Fruit fly (Drosophila melanogaster) whole organism, prepupa: ENCODE data around the gene CG6295.

Experiments
- Blimp-1 ChIP-seq: fragments of 200-800 bp; sonication (Bioruptor generic); optimal IDR thresholded peaks from 3 replicates; lab custom pipeline; 2017; ENCODE audit warnings: missing biosample characterization, missing genetic modification characterization, mild to moderate bottlenecking, moderate library complexity, missing genetic modification reagents
- CG10631 ChIP-seq: fragments of 200-800 bp; sonication (Bioruptor generic); optimal IDR thresholded peaks from 2 replicates; lab custom pipeline; 2016; ENCODE audit warnings: missing biosample characterization, missing genetic modification characterization
- CG11294 ChIP-seq: fragments of 200-800 bp; sonication (Bioruptor generic); IDR thresholded peaks from 2 replicates; pipeline ENCODE4 v1.3.6; 2022; ENCODE audit warnings: missing biosample characterization, missing genetic modification characterization
- CG11762 ChIP-seq: fragments of 200-800 bp; sonication (Bioruptor generic); optimal IDR thresholded peaks from 3 replicates; lab custom pipeline; 2016; ENCODE audit warnings: missing biosample characterization, missing genetic modification characterization; ENCODE audit not compliant: insufficient read depth
- CG11902 ChIP-seq: fragments of 200-800 bp; sonication (Bioruptor generic); optimal IDR thresholded peaks from 3 replicates; lab custom pipeline; 2016; ENCODE audit warnings: missing biosample characterization, missing genetic modification characterization
- CG15336 ChIP-seq: fragments of 200-800 bp; sonication (Bioruptor generic); IDR thresholded peaks from 2 replicates; pipeline ENCODE4 v1.3.6; 2022; ENCODE audit warnings: missing biosample characterization, missing genetic modification characterization
- CG32006 ChIP-seq: fragments of 200-800 bp; sonication (Bioruptor generic); optimal IDR thresholded peaks from 3 replicates; lab custom pipeline; 2017; ENCODE audit warnings: missing biosample characterization, mild to moderate bottlenecking, missing genetic modification characterization
- CG34406 ChIP-seq: fragments of 200-800 bp; sonication (Bioruptor generic); optimal IDR thresholded peaks from 3 replicates; lab custom pipeline; 2016; ENCODE audit warnings: missing biosample characterization, missing genetic modification characterization
- CG6163 ChIP-seq: fragments of 200-800 bp; sonication (Bioruptor generic); IDR thresholded peaks from 3 replicates; pipeline ENCODE4 v1.3.6; 2022; ENCODE audit warnings: missing biosample characterization, missing genetic modification characterization
- CG6276 ChIP-seq: fragments of 200-800 bp; sonication (Bioruptor generic); optimal IDR thresholded peaks from 2 replicates; lab custom pipeline; 2017; ENCODE audit warnings: missing biosample characterization, mild to moderate bottlenecking, missing genetic modification characterization
- CG6792 ChIP-seq: fragments of 200-800 bp; sonication (Bioruptor generic); optimal IDR thresholded peaks from 3 replicates; lab custom pipeline; 2016; ENCODE audit warnings: missing biosample characterization, missing genetic modification characterization
- CG8119 ChIP-seq: fragments of 200-800 bp; sonication (Bioruptor generic); IDR thresholded peaks from 3 replicates; pipeline ENCODE4 v1.3.6; 2022; ENCODE audit warnings: missing biosample characterization, missing genetic modification characterization
- Eip78C ChIP-seq: fragments of 200-800 bp; sonication (Bioruptor generic); peaks from one replicate; lab custom pipeline; 2016; ENCODE audit warnings: missing biosample characterization, missing genetic modification characterization
- Eip93F ChIP-seq: fragments of 200-800 bp; sonication (Bioruptor generic); optimal IDR thresholded peaks from 2 replicates; lab custom pipeline; 2016; ENCODE audit warnings: missing biosample characterization, mild to moderate bottlenecking, missing genetic modification characterization
- Hr4 ChIP-seq: fragments of 200-800 bp; sonication (Bioruptor generic); optimal IDR thresholded peaks from 3 replicates; lab custom pipeline; 2016; ENCODE audit warnings: missing biosample characterization, missing genetic modification characterization
- OdsH ChIP-seq: fragments of 200-800 bp; sonication (Bioruptor generic); optimal IDR thresholded peaks from 3 replicates; lab custom pipeline; 2016; ENCODE audit warnings: missing biosample characterization, missing genetic modification characterization
- Smox ChIP-seq: fragments of 200-800 bp; sonication (Bioruptor generic); optimal IDR thresholded peaks from 3 replicates; lab custom pipeline; 2016; ENCODE audit warnings: missing biosample characterization, missing genetic modification characterization
- Sox14 ChIP-seq: fragments of 200-800 bp; sonication (Bioruptor generic); optimal IDR thresholded peaks from 3 replicates; lab custom pipeline; 2016; ENCODE audit warnings: missing biosample characterization, missing genetic modification characterization
- achi ChIP-seq: fragments of 200-800 bp; sonication (Bioruptor generic); optimal IDR thresholded peaks from 3 replicates; lab custom pipeline; 2016; ENCODE audit warnings: missing biosample characterization, missing genetic modification characterization
- dac ChIP-seq: fragments of 200-800 bp; sonication (Bioruptor generic); optimal IDR thresholded peaks from 2 replicates; lab custom pipeline; 2017; ENCODE audit warnings: missing biosample characterization, mild to moderate bottlenecking, missing genetic modification characterization
- dsx ChIP-seq: fragments of 200-800 bp; optimal IDR thresholded peaks from 3 replicates; lab custom pipeline; 2019; ENCODE audit warnings: missing biosample characterization, mild to moderate bottlenecking, missing genetic modification characterization, moderate library complexity; ENCODE audit not compliant: poor library complexity, severe bottlenecking
- eg ChIP-seq: fragments of 200-800 bp; sonication (Bioruptor generic); IDR thresholded peaks from 3 replicates; pipeline ENCODE4 v1.3.6; 2022; ENCODE audit warnings: missing biosample characterization, missing genetic modification characterization
- esn ChIP-seq: fragments of 200-800 bp; sonication (Bioruptor generic); optimal IDR thresholded peaks from 2 replicates; lab custom pipeline; 2016; ENCODE audit warnings: missing biosample characterization, mild to moderate bottlenecking, missing genetic modification characterization, moderate library complexity
- fd59A ChIP-seq: fragments of 200-800 bp; sonication (Bioruptor generic); optimal IDR thresholded peaks from 2 replicates; lab custom pipeline; 2017; ENCODE audit warnings: missing biosample characterization, mild to moderate bottlenecking, missing genetic modification characterization, missing genetic modification reagents
- lz ChIP-seq: fragments of 200-800 bp; sonication (Bioruptor generic); optimal IDR thresholded peaks from 3 replicates; lab custom pipeline; 2016; ENCODE audit warnings: missing biosample characterization, missing genetic modification characterization
- net ChIP-seq: fragments of 200-800 bp; sonication (Bioruptor generic); optimal IDR thresholded peaks from 3 replicates; lab custom pipeline; 2016; ENCODE audit warnings: missing biosample characterization, missing genetic modification characterization
- pdm3 ChIP-seq: fragments of 200-800 bp; sonication (Bioruptor generic); optimal IDR thresholded peaks from 3 replicates; lab custom pipeline; 2016; ENCODE audit warnings: missing biosample characterization, missing genetic modification characterization
- salr ChIP-seq, 2 experiments: fragments of 200-800 bp; sonication (Bioruptor generic); optimal IDR thresholded peaks; 3 replicates each; lab custom pipeline; 2016 to 2018; ENCODE audit warnings: missing biosample characterization in 2 of 2, missing genetic modification characterization in 2 of 2, mild to moderate bottlenecking in 1 of 2
- ss ChIP-seq, 2 experiments: fragments of 200-800 bp; sonication (Bioruptor generic); optimal IDR thresholded peaks; 2 replicates in 1 of 2; 3 replicates in 1 of 2; lab custom pipeline; 2017 to 2018; ENCODE audit warnings: mild to moderate bottlenecking in 2 of 2, missing biosample characterization in 2 of 2, missing genetic modification characterization in 2 of 2, moderate library complexity in 1 of 2
- svp ChIP-seq: fragments of 200-800 bp; sonication (Bioruptor generic); peaks from one replicate; lab custom pipeline; 2016; ENCODE audit warnings: missing biosample characterization, missing genetic modification characterization

Gene CG6295

DNA sequence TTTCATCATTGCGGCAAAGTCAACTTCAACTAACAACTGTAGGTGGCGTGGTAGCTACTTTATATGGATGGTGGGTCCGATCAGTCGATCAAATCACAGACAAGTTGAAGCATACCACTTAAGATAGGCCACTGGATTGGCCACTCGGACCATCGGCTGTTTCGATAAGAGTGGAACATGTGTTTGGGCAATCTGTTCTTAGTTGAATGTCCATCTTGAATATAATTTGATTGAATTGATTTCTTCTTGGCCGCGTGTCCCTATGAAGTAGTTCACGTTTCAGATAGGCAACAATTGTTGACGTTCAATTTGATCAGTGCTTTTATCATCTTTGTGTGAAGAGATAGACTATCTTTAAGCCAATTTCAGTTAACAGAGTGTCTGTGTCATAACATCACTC lies at the start of gene CG6295:
TSS of gene CG6295 (minus strand) at position 34 of the 400 bp plus-strand sequence.
- no peak for TF ChIP-seq achi (GFP tag; lab: Kevin White, UChicago)
- TF ChIP-seq svp (GFP tag; lab: Kevin White, UChicago) = no peak
- no peak for TF ChIP-seq dsx (GFP tag; lab: Kevin White, UChicago)

dm6 chr3R:27056152-27056551 lies 49.3 kb upstream of the CG6295 start:
- TF ChIP-seq svp (GFP tag; lab: Kevin White, UChicago) (peak; percentile 86), CG32006 (GFP tag; lab: Kevin White, UChicago) (no peak)
- TF ChIP-seq, all 60 proteins: peak for 1

DNA sequence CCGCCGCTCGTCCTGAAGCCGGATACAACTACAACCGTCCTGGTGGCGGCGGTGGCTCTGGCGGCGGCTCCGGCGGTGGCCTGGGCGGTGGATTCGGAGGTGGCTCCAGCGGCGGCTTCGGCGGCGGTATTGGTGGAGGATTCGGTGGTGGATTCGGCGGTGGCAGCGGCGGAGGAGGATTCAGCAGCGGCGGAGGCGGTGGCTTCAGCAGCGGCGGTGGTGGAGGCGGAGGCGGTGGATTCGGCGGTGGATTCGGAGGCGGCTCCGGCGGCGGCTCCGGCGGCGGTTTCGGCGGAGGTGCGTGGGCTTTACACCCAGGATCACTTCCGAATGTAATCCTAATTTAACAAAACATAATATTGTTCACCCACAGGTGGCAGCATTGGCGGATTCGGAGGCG lies 42.7 kb upstream of the CG6295 start:
- TF ChIP-seq eg = no peak

DNA sequence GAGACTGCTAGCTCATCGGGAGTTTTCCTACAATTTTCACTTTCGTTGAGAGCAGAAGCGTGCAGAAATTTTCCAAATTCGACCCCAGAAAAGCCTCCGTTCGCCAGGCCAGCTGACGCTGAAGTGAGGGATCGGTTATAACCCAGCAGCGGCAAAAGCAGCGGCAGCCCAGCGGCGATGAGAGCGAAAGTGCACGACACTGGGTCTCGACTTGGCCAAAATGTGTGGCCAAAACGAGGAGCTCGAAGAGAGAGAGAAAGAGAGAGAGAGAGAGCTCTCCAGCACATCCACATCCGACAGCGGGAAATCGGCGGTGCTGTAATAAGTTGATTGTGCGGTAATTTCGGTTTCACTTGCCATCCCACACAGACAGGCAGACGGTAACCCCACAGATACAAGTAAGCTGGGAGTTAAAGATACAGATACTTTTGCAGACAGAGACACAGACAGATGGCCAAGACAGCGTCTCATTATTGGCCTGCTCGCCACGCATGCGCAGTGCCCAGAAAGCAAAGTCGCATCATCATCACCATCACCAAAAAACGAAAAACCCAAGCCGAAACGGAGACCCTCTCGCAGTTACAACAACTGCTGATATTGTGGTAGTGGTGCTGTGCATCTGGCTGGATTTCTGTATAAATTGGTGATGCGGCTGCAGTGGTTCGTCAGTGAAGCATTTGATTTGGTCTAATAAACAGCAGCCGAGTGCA lies 41.9 kb upstream of the CG6295 start, which contains the start of gene TwdlT:
TSS of gene TwdlT (plus strand) at position 660 of the 710 bp plus-strand sequence.
- TF ChIP-seq Sox14 (GFP tag; lab: Kevin White, UChicago) (no peak), CG11902 (GFP tag; lab: Kevin White, UChicago) (no peak), OdsH (GFP tag; lab: Kevin White, UChicago) (no peak), CG11762 (GFP tag; lab: Kevin White, UChicago) (no peak), eg (no peak), Blimp-1 (GFP tag; lab: Kevin White, UChicago) (peak; percentile 95), svp (GFP tag; lab: Kevin White, UChicago) (peak; percentile 15), Hr4 (no peak)

DNA sequence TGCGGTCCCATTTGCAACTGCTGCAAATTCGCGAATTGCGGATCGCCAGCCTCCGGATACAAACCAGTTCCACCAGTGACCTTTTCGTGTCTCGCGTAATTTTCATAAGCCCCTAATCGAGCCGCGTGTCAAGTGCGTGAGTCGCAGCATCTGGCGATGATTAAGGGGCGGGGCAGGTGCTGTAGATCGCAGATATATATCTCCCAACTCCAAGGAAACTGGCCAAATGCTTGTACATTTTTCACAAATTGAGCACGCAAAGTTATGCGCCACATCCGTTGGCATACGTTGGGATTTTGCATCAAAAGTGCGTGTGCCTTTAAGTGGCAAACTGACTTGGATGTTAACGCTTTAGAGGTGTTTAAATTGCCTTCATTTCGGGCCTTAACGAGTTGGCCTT lies 33.2 kb upstream of the CG6295 start:
- TF ChIP-seq Eip78C (GFP tag; lab: Kevin White, UChicago) = peak; percentile 8
- TF ChIP-seq ss (GFP tag; optimal IDR thresholded peaks at IDR 0.05; lab: Kevin White, UChicago) = peak in 1 of 2 experiments; percentile 93
- TF ChIP-seq svp (GFP tag; lab: Kevin White, UChicago) = no peak

DNA sequence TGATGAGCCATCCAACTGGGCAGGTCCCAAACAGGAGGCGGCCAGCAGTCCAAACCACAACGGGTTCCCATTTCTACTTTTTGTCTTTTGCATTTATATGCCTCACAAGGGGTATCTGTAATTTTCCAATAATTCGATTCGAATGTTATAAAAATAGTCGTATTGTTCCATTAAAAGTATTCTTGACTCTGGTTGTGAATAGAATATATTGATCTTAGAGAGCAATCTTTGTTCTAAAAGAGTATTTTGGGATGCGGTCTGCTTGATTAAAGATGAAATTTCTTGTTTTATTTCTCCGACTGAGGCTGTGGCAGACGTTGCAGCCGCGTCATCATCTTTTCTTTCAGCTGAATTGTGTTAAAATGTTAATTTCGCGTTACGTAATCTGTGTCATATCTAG lies 27.1 kb upstream of the CG6295 start:
- TF ChIP-seq CG34406 (GFP tag; lab: Kevin White, UChicago) (peak; percentile 17), CG6276 (GFP tag; lab: Kevin White, UChicago) (peak; percentile 51), CG11294 (no peak), Eip93F (GFP tag; lab: Kevin White, UChicago) (no peak), CG32006 (GFP tag; lab: Kevin White, UChicago) (peak; percentile 51), eg (peak; percentile 41; the same call in 1 of the 3 replicates), dac (GFP tag; lab: Kevin White, UChicago) (no peak), CG6792 (GFP tag; lab: Kevin White, UChicago) (no peak), esn (no peak), ss (GFP tag; optimal IDR thresholded peaks at IDR 0.05; lab: Kevin White, UChicago) (no peak), Eip78C (GFP tag; lab: Kevin White, UChicago) (peak; percentile 68), CG6163 (GFP tag; lab: Robert Waterston, UW) (peak; percentile 30; the same call in 1 of the 3 replicates), OdsH (GFP tag; lab: Kevin White, UChicago) (peak; percentile 2), lz (no peak), Hr4 (peak; percentile 23), Smox (GFP tag; lab: Kevin White, UChicago) (no peak), CG15336 (0 out of 2 replicates have a peak, but pooled peaks have one; percentile 51), CG8119 (GFP tag; lab: Robert Waterston, UW) (peak; percentile 51; the same call in 1 of the 3 replicates), CG11902 (GFP tag; lab: Kevin White, UChicago) (no peak)

- TF ChIP-seq fd59A (GFP tag; lab: Kevin White, UChicago) = no peak
- TF ChIP-seq salr (GFP tag; optimal IDR thresholded peaks at IDR 0.05; lab: Kevin White, UChicago) = no peak
- TF ChIP-seq CG10631 = no peak
- TF ChIP-seq CG11902 (GFP tag; lab: Kevin White, UChicago) = no peak
- TF ChIP-seq CG6163 (GFP tag; lab: Robert Waterston, UW) = no peak
- TF ChIP-seq CG15336 = no peak
- TF ChIP-seq pdm3 = no peak
- no peak for TF ChIP-seq net (GFP tag; lab: Kevin White, UChicago)
Measured at dm6 chr3R:27026009-27026408, 19.2 kb upstream of the CG6295 start, which contains the start of gene CG6271. Gene CG6271 (minus strand): TSS chr3R:27026109.
